Worm (Caenorhabditis elegans) whole organism, late embryonic: ENCODE data around the gene pssy-1.
A peak's percentile ranks its signal among the peaks of the same experiment; 100 is the strongest.

Experiments used
- C38D4.7 ChIP-seq: fragments of 200-800 bp; sonication (Bioruptor generic); optimal IDR thresholded peaks from 2 replicates; lab custom pipeline; 2018; ENCODE audit warnings: mild to moderate bottlenecking, missing genetic modification characterization, moderate library complexity, missing compliant biosample characterization
- K09A11.1 ChIP-seq: sonication (generic microtip); optimal IDR thresholded peaks from 2 replicates; lab custom pipeline; 2017; ENCODE audit warnings: antibody characterized with exemption, mild to moderate bottlenecking, missing genetic modification characterization, missing compliant biosample characterization; ENCODE audit not compliant: insufficient read depth
- T23F11.4 ChIP-seq: fragments of 200-800 bp; sonication (Bioruptor generic); optimal IDR thresholded peaks from 2 replicates; lab custom pipeline; 2018; ENCODE audit warnings: mild to moderate bottlenecking, missing genetic modification characterization, missing compliant biosample characterization
- ahr-1 ChIP-seq: sonication (generic microtip); optimal IDR thresholded peaks from 2 replicates; lab custom pipeline; 2016; ENCODE audit warnings: missing genetic modification characterization, missing compliant biosample characterization
- ceh-14 ChIP-seq: sonication (generic microtip); optimal IDR thresholded peaks from 2 replicates; lab custom pipeline; 2016; ENCODE audit warnings: missing genotype, missing genetic modification characterization, missing compliant biosample characterization
- ceh-18 ChIP-seq: sonication (generic microtip); optimal IDR thresholded peaks from 2 replicates; lab custom pipeline; 2016; ENCODE audit warnings: missing genetic modification characterization, missing compliant biosample characterization
- ceh-22 ChIP-seq: sonication (generic microtip); optimal IDR thresholded peaks from 2 replicates; lab custom pipeline; 2017; ENCODE audit warnings: missing biosample characterization, missing genetic modification characterization
- ceh-30 ChIP-seq: fragments of 150-350 bp; optimal IDR thresholded peaks from 2 replicates; lab custom pipeline; 2014; ENCODE audit warnings: missing biosample characterization, missing genetic modification characterization
- ceh-31 ChIP-seq: sonication (generic microtip); optimal IDR thresholded peaks from 2 replicates; lab custom pipeline; 2016; ENCODE audit warnings: missing genetic modification characterization, missing compliant biosample characterization
- ceh-34 ChIP-seq: sonication (generic microtip); optimal IDR thresholded peaks from 2 replicates; lab custom pipeline; 2016; ENCODE audit warnings: mild to moderate bottlenecking, missing genetic modification characterization, missing compliant biosample characterization
- ceh-45 ChIP-seq: fragments of 200-800 bp; sonication (Bioruptor generic); IDR thresholded peaks from 2 replicates; pipeline ENCODE4 v1.3.6; 2022; ENCODE audit warnings: missing genetic modification reagents, missing genetic modification characterization, missing compliant biosample characterization
- ceh-48 ChIP-seq: sonication (generic microtip); optimal IDR thresholded peaks from 2 replicates; lab custom pipeline; 2016; ENCODE audit warnings: missing genetic modification characterization, inconsistent platforms, missing compliant biosample characterization
- ceh-6 ChIP-seq: fragments of 200-800 bp; sonication (Bioruptor generic); optimal IDR thresholded peaks from 2 replicates; lab custom pipeline; 2018; ENCODE audit warnings: mild to moderate bottlenecking, missing genetic modification characterization, missing compliant biosample characterization
- che-1 ChIP-seq: sonication (generic microtip); optimal IDR thresholded peaks from 2 replicates; lab custom pipeline; 2016; ENCODE audit warnings: mild to moderate bottlenecking, missing genetic modification characterization, missing compliant biosample characterization
- dmd-4 ChIP-seq: sonication (generic microtip); optimal IDR thresholded peaks from 2 replicates; lab custom pipeline; 2016; ENCODE audit warnings: borderline replicate concordance, missing genetic modification characterization, missing compliant biosample characterization
- dve-1 ChIP-seq: sonication (generic microtip); optimal IDR thresholded peaks from 2 replicates; lab custom pipeline; 2017; ENCODE audit warnings: antibody characterized with exemption, mild to moderate bottlenecking, missing genetic modification characterization, missing compliant biosample characterization
- elt-2 ChIP-seq: sonication (generic microtip); optimal IDR thresholded peaks from 2 replicates; lab custom pipeline; 2016; ENCODE audit warnings: missing genetic modification reagents, missing genetic modification characterization, missing compliant biosample characterization
- elt-4 ChIP-seq: sonication (generic microtip); optimal IDR thresholded peaks from 2 replicates; lab custom pipeline; 2016; ENCODE audit warnings: missing genetic modification characterization, missing compliant biosample characterization
- ets-4 ChIP-seq: sonication (generic microtip); optimal IDR thresholded peaks from 2 replicates; lab custom pipeline; 2016; ENCODE audit warnings: missing genetic modification characterization, missing compliant biosample characterization
- fkh-6 ChIP-seq: sonication (generic microtip); optimal IDR thresholded peaks from 2 replicates; lab custom pipeline; 2016; ENCODE audit warnings: missing genetic modification characterization, missing compliant biosample characterization
- hlh-13 ChIP-seq: fragments of 200-800 bp; sonication (Bioruptor generic); optimal IDR thresholded peaks from 2 replicates; lab custom pipeline; 2018; ENCODE audit warnings: mild to moderate bottlenecking, missing genetic modification characterization, missing compliant biosample characterization
- hlh-15 ChIP-seq: sonication (generic microtip); optimal IDR thresholded peaks from 2 replicates; lab custom pipeline; 2016; ENCODE audit warnings: missing genetic modification characterization, missing compliant biosample characterization
- hlh-30 ChIP-seq: sonication (generic microtip); optimal IDR thresholded peaks from 2 replicates; lab custom pipeline; 2017; ENCODE audit warnings: antibody characterized with exemption, missing genetic modification characterization, missing compliant biosample characterization; ENCODE audit not compliant: insufficient read depth
- hlh-6 ChIP-seq: sonication (generic microtip); optimal IDR thresholded peaks from 2 replicates; lab custom pipeline; 2016; ENCODE audit warnings: missing genotype, missing genetic modification characterization, missing compliant biosample characterization
- hlh-8 ChIP-seq: sonication (generic microtip); optimal IDR thresholded peaks from 2 replicates; lab custom pipeline; 2016; ENCODE audit warnings: missing genotype, missing genetic modification characterization, missing compliant biosample characterization
- lin-11 ChIP-seq: fragments of 200-800 bp; sonication (Bioruptor generic); optimal IDR thresholded peaks from 2 replicates; lab custom pipeline; 2018; ENCODE audit warnings: mild to moderate bottlenecking, missing genetic modification characterization, missing compliant biosample characterization
- madf-2 ChIP-seq: sonication (generic microtip); optimal IDR thresholded peaks from 2 replicates; lab custom pipeline; 2017; ENCODE audit warnings: missing genetic modification characterization, missing compliant biosample characterization
- nfya-1 ChIP-seq: sonication (generic microtip); optimal IDR thresholded peaks from 2 replicates; lab custom pipeline; 2017; ENCODE audit warnings: missing genetic modification characterization, mild to moderate bottlenecking, missing compliant biosample characterization, antibody characterized with exemption, moderate library complexity
- nhr-11 ChIP-seq: fragments of 150-350 bp; optimal IDR thresholded peaks from 2 replicates; lab custom pipeline; 2014; ENCODE audit warnings: missing biosample characterization, missing genetic modification characterization
- nhr-232 ChIP-seq: sonication (generic microtip); optimal IDR thresholded peaks from 2 replicates; lab custom pipeline; 2016; ENCODE audit warnings: missing genetic modification characterization, missing compliant biosample characterization
- npax-4 ChIP-seq: sonication (generic microtip); optimal IDR thresholded peaks from 2 replicates; lab custom pipeline; 2016; ENCODE audit warnings: missing genetic modification characterization, missing compliant biosample characterization
- odd-2 ChIP-seq: sonication (generic microtip); optimal IDR thresholded peaks from 2 replicates; lab custom pipeline; 2017; ENCODE audit warnings: antibody characterized with exemption, mild to moderate bottlenecking, missing genetic modification characterization, missing compliant biosample characterization
- pax-1 ChIP-seq: fragments of 150-350 bp; optimal IDR thresholded peaks from 2 replicates; lab custom pipeline; 2014; ENCODE audit warnings: missing biosample characterization, missing genetic modification characterization
- pha-4 ChIP-seq: fragments of 150-350 bp; optimal IDR thresholded peaks from 2 replicates; lab custom pipeline; 2018; ENCODE audit warnings: missing biosample characterization, missing genetic modification reagents, missing genetic modification characterization
- pros-1 ChIP-seq: fragments of 150-350 bp; optimal IDR thresholded peaks from 2 replicates; lab custom pipeline; 2014; ENCODE audit warnings: missing biosample characterization, missing genetic modification reagents, missing genetic modification characterization
- ref-2 ChIP-seq: sonication (generic microtip); optimal IDR thresholded peaks from 2 replicates; lab custom pipeline; 2016; ENCODE audit warnings: missing genetic modification characterization, missing compliant biosample characterization
- sdc-2 ChIP-seq: sonication (generic microtip); optimal IDR thresholded peaks from 2 replicates; lab custom pipeline; 2016; ENCODE audit warnings: missing genotype, missing genetic modification characterization, missing compliant biosample characterization
- sox-2 ChIP-seq: fragments of 200-800 bp; sonication (Bioruptor generic); IDR thresholded peaks from 2 replicates; pipeline ENCODE4 v1.3.6; 2022; ENCODE audit warnings: missing genetic modification reagents, missing genetic modification characterization, missing compliant biosample characterization
- sox-4 ChIP-seq: sonication (generic microtip); optimal IDR thresholded peaks from 2 replicates; lab custom pipeline; 2017; ENCODE audit warnings: mild to moderate bottlenecking, missing genetic modification characterization, inconsistent platforms, missing compliant biosample characterization
- syd-9 ChIP-seq: sonication (generic microtip); optimal IDR thresholded peaks from 2 replicates; lab custom pipeline; 2016; ENCODE audit warnings: mild to moderate bottlenecking, missing genetic modification characterization, moderate library complexity, missing compliant biosample characterization
- tbx-2 ChIP-seq: sonication (generic microtip); optimal IDR thresholded peaks from 2 replicates; lab custom pipeline; 2016; ENCODE audit warnings: missing genetic modification characterization, missing compliant biosample characterization
- tbx-7 ChIP-seq: sonication (generic microtip); optimal IDR thresholded peaks from 2 replicates; lab custom pipeline; 2016; ENCODE audit warnings: missing genotype, missing genetic modification characterization, missing compliant biosample characterization
- unc-3 ChIP-seq, 2 experiments: fragments of 200-800 bp in 1 of 2; sonication (Bioruptor generic) in 1 of 2; sonication (generic microtip) in 1 of 2; conservative IDR thresholded peaks in 1 of 2; optimal IDR thresholded peaks in 1 of 2; 2 replicates each; pipeline versions ENCODE4 v1.3.6 to Lab custom; 2016 to 2022; ENCODE audit warnings: missing compliant biosample characterization in 2 of 2, missing genetic modification characterization in 2 of 2, missing genetic modification reagents in 1 of 2
- unc-42 ChIP-seq: sonication (generic microtip); optimal IDR thresholded peaks from 2 replicates; lab custom pipeline; 2016; ENCODE audit warnings: missing genotype, missing genetic modification characterization, missing compliant biosample characterization
- unc-55 ChIP-seq: sonication (generic microtip); optimal IDR thresholded peaks from 2 replicates; lab custom pipeline; 2017; ENCODE audit warnings: missing biosample characterization, missing genetic modification reagents, missing genetic modification characterization
- unc-86 ChIP-seq: sonication (generic microtip); optimal IDR thresholded peaks from 2 replicates; lab custom pipeline; 2016; ENCODE audit warnings: missing genetic modification characterization, missing compliant biosample characterization
- zip-5 ChIP-seq: sonication (generic microtip); optimal IDR thresholded peaks from 2 replicates; lab custom pipeline; 2016; ENCODE audit warnings: missing genetic modification characterization, missing compliant biosample characterization
- ztf-16 ChIP-seq: sonication (generic microtip); optimal IDR thresholded peaks from 2 replicates; lab custom pipeline; 2017; ENCODE audit warnings: missing genetic modification characterization, missing compliant biosample characterization

Gene pssy-1

ce11 chrX:9999192-9999591, 33.8 kb downstream of the pssy-1 start, which contains the start of gene grk-1:
grk-1 (minus strand) TSS chrX:9999208.
- TF ChIP-seq unc-42 (tag; lab: Kevin White, UChicago) (peak; percentile 12), ztf-16 (tag; lab: Kevin White, UChicago) (no peak), ets-4 (tag; lab: Kevin White, UChicago) (no peak), pha-4 (tag; lab: Kevin White, UChicago) (no peak), pros-1 (tag; lab: Kevin White, UChicago) (no peak), ceh-48 (no peak), nhr-11 (no peak), odd-2 (tag; lab: Kevin White, UChicago) (no peak), unc-86 (no peak), tbx-7 (tag; lab: Kevin White, UChicago) (no peak), ceh-14 (tag; lab: Kevin White, UChicago) (peak; percentile 28), elt-2 (tag; lab: Kevin White, UChicago) (no peak), zip-5 (tag; lab: Kevin White, UChicago) (no peak), dve-1 (no peak), che-1 (tag; lab: Kevin White, UChicago) (no peak), ceh-34 (tag; lab: Kevin White, UChicago) (no peak), npax-4 (tag; lab: Kevin White, UChicago) (no peak), hlh-15 (tag; lab: Kevin White, UChicago) (no peak), lin-11 (tag; lab: Kevin White, UChicago) (no peak), syd-9 (tag; lab: Kevin White, UChicago) (no peak), sox-2 (GFP tag; lab: Robert Waterston, UW) (no peak), ceh-45 (GFP tag; lab: Robert Waterston, UW) (no peak), ref-2 (tag; lab: Kevin White, UChicago) (peak; percentile 5), madf-2 (no peak), fkh-6 (tag; lab: Kevin White, UChicago) (no peak), ceh-31 (tag; lab: Kevin White, UChicago) (peak; percentile 50), hlh-8 (tag; lab: Kevin White, UChicago) (no peak), dmd-4 (tag; lab: Kevin White, UChicago) (peak; percentile 3), sox-4 (no peak), elt-4 (tag; lab: Kevin White, UChicago) (no peak), hlh-6 (no peak), ceh-6 (no peak), ceh-18 (tag; lab: Kevin White, UChicago) (peak; percentile 13), unc-3 (GFP tag; conservative IDR thresholded peaks at IDR 0.05; lab: Robert Waterston, UW) (no peak), unc-3 (tag; optimal IDR thresholded peaks at IDR 0.05; lab: Kevin White, UChicago) (no peak), unc-55 (GFP tag; lab: Kevin White, UChicago) (no peak), sdc-2 (peak; percentile 16), hlh-13 (GFP tag; lab: Kevin White, UChicago) (no peak), ceh-22 (no peak), nhr-232 (tag; lab: Kevin White, UChicago) (no peak)

ce11 chrX:9999599-10000201, 34.3 kb downstream of the pssy-1 start:
- TF ChIP-seq lin-11 (tag; lab: Kevin White, UChicago) (peak; percentile 2), nfya-1 (tag; lab: Kevin White, UChicago) (peak; percentile 82), ceh-34 (tag; lab: Kevin White, UChicago) (peak; percentile 72), tbx-2 (tag; lab: Kevin White, UChicago) (peak; percentile 34), che-1 (tag; lab: Kevin White, UChicago) (peak; percentile 43), odd-2 (tag; lab: Kevin White, UChicago) (no peak), elt-4 (tag; lab: Kevin White, UChicago) (no peak), K09A11.1 (tag; lab: Kevin White, UChicago) (peak; percentile 29), unc-3 (GFP tag; conservative IDR thresholded peaks at IDR 0.05; lab: Robert Waterston, UW) (0 out of 2 replicates have a peak, but pooled peaks have one; percentile 7), unc-3 (tag; optimal IDR thresholded peaks at IDR 0.05; lab: Kevin White, UChicago) (no peak), ahr-1 (tag; lab: Kevin White, UChicago) (peak; percentile 10), tbx-7 (tag; lab: Kevin White, UChicago) (no peak), ceh-22 (no peak), pax-1 (peak; percentile 1), ceh-6 (peak; percentile 26), ceh-48 (peak; percentile 94), sox-4 (peak; percentile 44), elt-2 (tag; lab: Kevin White, UChicago) (peak; percentile 71), ztf-16 (tag; lab: Kevin White, UChicago) (peak; percentile 67), madf-2 (peak; percentile 100), ceh-30 (peak; percentile 56), T23F11.4 (peak; percentile 62), pros-1 (tag; lab: Kevin White, UChicago) (peak; percentile 51), hlh-30 (tag; lab: Kevin White, UChicago) (peak; percentile 54), unc-42 (tag; lab: Kevin White, UChicago) (peak; percentile 19), hlh-6 (no peak), C38D4.7 (GFP tag; lab: Kevin White, UChicago) (no peak)
